Fruit fly (Drosophila melanogaster) whole organism, adult: ENCODE results near the gene CG42525.

Experiments used
- CG11617 ChIP-seq: fragments of 200-800 bp; sonication (Bioruptor generic); optimal IDR thresholded peaks from 2 replicates; lab custom pipeline; 2017; ENCODE audit warnings: mild to moderate bottlenecking, missing biosample characterization, missing genetic modification reagents, missing genetic modification characterization
- CG12768 ChIP-seq: fragments of 200-800 bp; sonication (Bioruptor generic); optimal IDR thresholded peaks from 2 replicates; lab custom pipeline; 2017; ENCODE audit warnings: missing biosample characterization, missing genetic modification characterization, mild to moderate bottlenecking, moderate library complexity, missing genetic modification reagents
- CG14711 ChIP-seq: fragments of 200-800 bp; sonication (Bioruptor generic); optimal IDR thresholded peaks from 2 replicates; lab custom pipeline; 2018; ENCODE audit warnings: missing biosample characterization, mild to moderate bottlenecking, missing genetic modification characterization, moderate library complexity
- CG1620 ChIP-seq: fragments of 200-800 bp; sonication (Bioruptor generic); optimal IDR thresholded peaks from 2 replicates; lab custom pipeline; 2016; ENCODE audit warnings: missing biosample characterization, missing genetic modification characterization
- CG33017 ChIP-seq: fragments of 200-800 bp; sonication (Bioruptor generic); optimal IDR thresholded peaks from 2 replicates; lab custom pipeline; 2018; ENCODE audit warnings: missing biosample characterization, mild to moderate bottlenecking, missing genetic modification characterization, moderate library complexity
- CG5204 ChIP-seq: fragments of 200-800 bp; sonication (Bioruptor generic); optimal IDR thresholded peaks from 2 replicates; lab custom pipeline; 2016; ENCODE audit warnings: missing biosample characterization, missing genetic modification characterization
- CG7045 ChIP-seq: fragments of 200-800 bp; sonication (Bioruptor generic); optimal IDR thresholded peaks from 2 replicates; lab custom pipeline; 2017; ENCODE audit warnings: missing biosample characterization, mild to moderate bottlenecking, missing genetic modification characterization
- CG7101 ChIP-seq: fragments of 200-800 bp; sonication (Bioruptor generic); optimal IDR thresholded peaks from 2 replicates; lab custom pipeline; 2018; ENCODE audit warnings: missing biosample characterization, mild to moderate bottlenecking, missing genetic modification characterization, moderate library complexity
- Clk ChIP-seq: fragments of 200-800 bp; sonication (Bioruptor generic); optimal IDR thresholded peaks from 2 replicates; lab custom pipeline; 2017; ENCODE audit warnings: missing biosample characterization, missing genetic modification characterization
- Crg-1 ChIP-seq: fragments of 200-800 bp; sonication (Bioruptor generic); optimal IDR thresholded peaks from 2 replicates; lab custom pipeline; 2016; ENCODE audit warnings: missing biosample characterization, missing genetic modification characterization
- Hr96 ChIP-seq: fragments of 200-800 bp; sonication (Bioruptor generic); optimal IDR thresholded peaks from 2 replicates; lab custom pipeline; 2016; ENCODE audit warnings: missing biosample characterization, missing genetic modification characterization
- Mnt ChIP-seq: fragments of 200-800 bp; sonication (Bioruptor generic); optimal IDR thresholded peaks from 2 replicates; lab custom pipeline; 2016; ENCODE audit warnings: missing biosample characterization, mild to moderate bottlenecking, missing genetic modification characterization
- cic ChIP-seq: fragments of 200-800 bp; sonication (Bioruptor generic); optimal IDR thresholded peaks from 2 replicates; lab custom pipeline; 2017; ENCODE audit warnings: missing biosample characterization, mild to moderate bottlenecking, missing genetic modification characterization, moderate library complexity
- cnc ChIP-seq, 2 experiments: fragments of >200 bp; optimal IDR thresholded peaks; 2 replicates each; lab custom pipeline; 2017
- kay ChIP-seq: fragments of 200-800 bp; sonication (Bioruptor generic); peaks from one replicate; lab custom pipeline; 2016; ENCODE audit warnings: missing biosample characterization, missing genetic modification characterization, borderline replicate concordance
- ovo ChIP-seq: fragments of 200-800 bp; sonication (Bioruptor generic); optimal IDR thresholded peaks from 2 replicates; lab custom pipeline; 2016; ENCODE audit warnings: missing biosample characterization, missing genetic modification characterization
- pad ChIP-seq: fragments of 200-800 bp; sonication (Bioruptor generic); optimal IDR thresholded peaks from 3 replicates; lab custom pipeline; 2017; ENCODE audit warnings: missing biosample characterization, missing genetic modification characterization, mild to moderate bottlenecking, moderate library complexity, missing genetic modification reagents
- tj ChIP-seq: fragments of 200-800 bp; sonication (Bioruptor generic); optimal IDR thresholded peaks from 3 replicates; lab custom pipeline; 2017; ENCODE audit warnings: missing biosample characterization, mild to moderate bottlenecking, missing genetic modification characterization, moderate library complexity

CG42525 gene

dm6 chr3L:3142516-3143382 is 46.8 kb downstream of the CG42525 start:
- no peak for TF ChIP-seq CG14711 (tag; lab: Kevin White, UChicago)
- TF ChIP-seq CG7101 (tag; lab: Kevin White, UChicago): no peak
- TF ChIP-seq cnc (optimal IDR thresholded peaks at IDR 0.05; lab: Kevin White, UChicago): peak in 1 of 2 experiments; percentile 8
- TF ChIP-seq tj (GFP tag; lab: Kevin White, UChicago): no peak
- TF ChIP-seq CG1620 (GFP tag; lab: Kevin White, UChicago): no peak
- TF ChIP-seq CG33017 (tag; lab: Kevin White, UChicago): no peak
- peak; percentile 52 for TF ChIP-seq Mnt
- TF ChIP-seq Clk: no peak
- TF ChIP-seq cic (GFP tag; lab: Kevin White, UChicago): no peak
- peak; percentile 29 for TF ChIP-seq ovo (GFP tag; lab: Kevin White, UChicago)
- TF ChIP-seq pad (GFP tag; lab: Kevin White, UChicago): no peak
- no peak for TF ChIP-seq Hr96 (GFP tag; lab: Kevin White, UChicago)
- TF ChIP-seq CG12768 (GFP tag; lab: Kevin White, UChicago): no peak
- TF ChIP-seq CG11617 (GFP tag; lab: Kevin White, UChicago): no peak
- TF ChIP-seq Crg-1 (GFP tag; lab: Kevin White, UChicago): no peak
- no peak for TF ChIP-seq CG5204

- TF ChIP-seq CG5204: no peak
- TF ChIP-seq kay (GFP tag; lab: Kevin White, UChicago): no peak
- TF ChIP-seq CG12768 (GFP tag; lab: Kevin White, UChicago): no peak
- TF ChIP-seq CG14711 (tag; lab: Kevin White, UChicago): no peak
- no peak for TF ChIP-seq CG7045 (GFP tag; lab: Kevin White, UChicago)
- no peak for TF ChIP-seq CG11617 (GFP tag; lab: Kevin White, UChicago)
These were observed 48.1 kb downstream of the CG42525 start for dm6 chr3L:3141411-3141810.
